Worm (Caenorhabditis elegans): ENCODE results near the gene taf-8.

ce11 chrII:9703601-9704000, 34.5 kb downstream of the taf-8 start, which contains the start of gene mop-25.2:
- TF ChIP-seq ces-1 (GFP tag; optimal IDR thresholded peaks at IDR 0.05) = no peak
- TF ChIP-seq nhr-237 (tag; optimal IDR thresholded peaks at IDR 0.05) = no peak
- no peak for TF ChIP-seq ceh-39 (tag; optimal IDR thresholded peaks at IDR 0.05)
- TF ChIP-seq ztf-11 (tag; optimal IDR thresholded peaks at IDR 0.05) = no peak
- TF ChIP-seq nhr-76 (tag; optimal IDR thresholded peaks at IDR 0.05) = no peak
